Fruit fly (Drosophila melanogaster) whole organism, embryonic: ENCODE results near the gene Nle.

ENCODE experiments used
- CG10147 ChIP-seq: fragments of 200-800 bp; sonication (Bioruptor generic); optimal IDR thresholded peaks from 2 replicates; lab custom pipeline; 2019; ENCODE audit warnings: missing biosample characterization, mild to moderate bottlenecking, missing genetic modification characterization, moderate library complexity
- CG10979 ChIP-seq: fragments of 200-800 bp; sonication (Bioruptor generic); optimal IDR thresholded peaks from 2 replicates; lab custom pipeline; 2018; ENCODE audit warnings: missing biosample characterization, mild to moderate bottlenecking, missing genetic modification characterization, moderate library complexity
- CG11504 ChIP-seq: fragments of 200-800 bp; sonication (Bioruptor generic); optimal IDR thresholded peaks from 3 replicates; lab custom pipeline; 2019; ENCODE audit warnings: missing biosample characterization, mild to moderate bottlenecking, missing genetic modification characterization, moderate library complexity
- CG11560 ChIP-seq: fragments of 200-800 bp; sonication (Bioruptor generic); IDR thresholded peaks from 3 replicates; pipeline ENCODE4 v1.3.6; 2022; ENCODE audit warnings: missing biosample characterization, missing genetic modification characterization
- CG13624 ChIP-seq: fragments of 200-800 bp; sonication (Bioruptor generic); optimal IDR thresholded peaks from 2 replicates; lab custom pipeline; 2016; ENCODE audit warnings: missing biosample characterization, missing genetic modification characterization
- CG13894 ChIP-seq: fragments of 200-800 bp; sonication (Bioruptor generic); optimal IDR thresholded peaks from 3 replicates; lab custom pipeline; 2018; ENCODE audit warnings: missing biosample characterization, mild to moderate bottlenecking, missing genetic modification characterization, moderate library complexity
- CG17361 ChIP-seq: fragments of 200-800 bp; sonication (Bioruptor generic); IDR thresholded peaks from 3 replicates; pipeline ENCODE4 v1.3.6; 2022; ENCODE audit warnings: missing biosample characterization, missing genetic modification characterization
- CG18262 ChIP-seq: fragments of 200-800 bp; optimal IDR thresholded peaks from 3 replicates; lab custom pipeline; 2019; ENCODE audit warnings: missing biosample characterization, mild to moderate bottlenecking, missing genetic modification characterization, moderate library complexity
- CG18599 ChIP-seq: fragments of 200-800 bp; sonication (Bioruptor generic); optimal IDR thresholded peaks from 3 replicates; lab custom pipeline; 2017; ENCODE audit warnings: missing biosample characterization, missing genetic modification characterization, mild to moderate bottlenecking, moderate library complexity, missing genetic modification reagents
- CG2120 ChIP-seq: fragments of 200-800 bp; sonication (Bioruptor generic); optimal IDR thresholded peaks from 3 replicates; lab custom pipeline; 2016; ENCODE audit warnings: missing biosample characterization, missing genetic modification characterization
- CG2678 ChIP-seq: fragments of 200-800 bp; sonication (Bioruptor generic); optimal IDR thresholded peaks from 3 replicates; lab custom pipeline; 2019; ENCODE audit warnings: missing biosample characterization, mild to moderate bottlenecking, missing genetic modification characterization, moderate library complexity
- CG30403 ChIP-seq: fragments of 200-800 bp; sonication (Bioruptor generic); optimal IDR thresholded peaks from 3 replicates; lab custom pipeline; 2016; ENCODE audit warnings: missing biosample characterization, missing genetic modification characterization
- CG6654 ChIP-seq: fragments of 200-800 bp; sonication (Bioruptor generic); optimal IDR thresholded peaks from 2 replicates; lab custom pipeline; 2017; ENCODE audit warnings: missing biosample characterization, mild to moderate bottlenecking, missing genetic modification characterization
- CG7372 ChIP-seq: fragments of 200-800 bp; sonication (Bioruptor generic); IDR thresholded peaks from 2 replicates; pipeline ENCODE4 v1.3.6; 2022; ENCODE audit warnings: missing biosample characterization, missing genetic modification characterization
- CG7556 ChIP-seq: fragments of 200-800 bp; sonication (Bioruptor generic); optimal IDR thresholded peaks from 2 replicates; lab custom pipeline; 2017; ENCODE audit warnings: missing biosample characterization, mild to moderate bottlenecking, missing genetic modification characterization
- CG7745 ChIP-seq: fragments of 200-800 bp; sonication (Bioruptor generic); optimal IDR thresholded peaks from 2 replicates; lab custom pipeline; 2018; ENCODE audit warnings: missing biosample characterization, mild to moderate bottlenecking, missing genetic modification characterization, moderate library complexity
- CG7839 ChIP-seq: fragments of 200-800 bp; sonication (Bioruptor generic); optimal IDR thresholded peaks from 3 replicates; lab custom pipeline; 2018; ENCODE audit warnings: missing biosample characterization, mild to moderate bottlenecking, missing genetic modification characterization, moderate library complexity
- CG9876 ChIP-seq: fragments of 200-800 bp; sonication (Bioruptor generic); optimal IDR thresholded peaks from 2 replicates; lab custom pipeline; 2016; ENCODE audit warnings: missing biosample characterization, missing genetic modification characterization
- CoRest ChIP-seq: fragments of 200-800 bp; sonication (Bioruptor generic); optimal IDR thresholded peaks from 3 replicates; lab custom pipeline; 2018; ENCODE audit warnings: missing biosample characterization, mild to moderate bottlenecking, missing genetic modification characterization, moderate library complexity
- Deaf1 ChIP-seq: fragments of 200-800 bp; optimal IDR thresholded peaks from 3 replicates; lab custom pipeline; 2019; ENCODE audit warnings: missing biosample characterization, mild to moderate bottlenecking, missing genetic modification characterization, moderate library complexity
- Ets65A ChIP-seq: fragments of 200-800 bp; sonication (Bioruptor generic); peaks from one replicate; lab custom pipeline; 2016; ENCODE audit warnings: missing biosample characterization, missing genetic modification characterization
- Fer1 ChIP-seq: fragments of 200-800 bp; sonication (Bioruptor generic); optimal IDR thresholded peaks from 2 replicates; lab custom pipeline; 2017; ENCODE audit warnings: missing biosample characterization, mild to moderate bottlenecking, missing genetic modification characterization
- Fer3 ChIP-seq: fragments of 200-800 bp; sonication (Bioruptor generic); optimal IDR thresholded peaks from 2 replicates; lab custom pipeline; 2018; ENCODE audit warnings: missing biosample characterization, mild to moderate bottlenecking, missing genetic modification characterization, moderate library complexity
- HLH54F ChIP-seq: fragments of 200-800 bp; sonication (Bioruptor generic); optimal IDR thresholded peaks from 3 replicates; lab custom pipeline; 2016; ENCODE audit warnings: missing biosample characterization, missing genetic modification characterization
- Lpt ChIP-seq: fragments of >200 bp; optimal IDR thresholded peaks from 2 replicates; lab custom pipeline; 2018; ENCODE audit warnings: missing biosample characterization, missing genetic modification characterization
- Med ChIP-seq: fragments of 200-800 bp; sonication (Bioruptor generic); peaks from one replicate; lab custom pipeline; 2016; ENCODE audit warnings: missing biosample characterization, missing genetic modification characterization, mild to moderate bottlenecking, inconsistent platforms, moderate library complexity
- Meics ChIP-seq: fragments of 200-800 bp; sonication (Bioruptor generic); optimal IDR thresholded peaks from 2 replicates; lab custom pipeline; 2017; ENCODE audit warnings: missing biosample characterization, mild to moderate bottlenecking, missing genetic modification characterization
- NC2β ChIP-seq: fragments of 200-800 bp; sonication (Bioruptor generic); optimal IDR thresholded peaks from 2 replicates; lab custom pipeline; 2016; ENCODE audit warnings: missing biosample characterization, missing genetic modification characterization
- abd-A ChIP-seq: fragments of 200-800 bp; sonication (Bioruptor generic); optimal IDR thresholded peaks from 3 replicates; lab custom pipeline; 2019; ENCODE audit warnings: missing biosample characterization, mild to moderate bottlenecking, missing genetic modification characterization, moderate library complexity
- amos ChIP-seq: fragments of 200-800 bp; sonication (Bioruptor generic); IDR thresholded peaks from 2 replicates; pipeline ENCODE4 v1.3.6; 2022; ENCODE audit warnings: missing biosample characterization, missing genetic modification characterization; ENCODE audit not compliant: partially characterized antibody
- bigmax ChIP-seq: fragments of 200-800 bp; sonication (Bioruptor generic); optimal IDR thresholded peaks from 2 replicates; lab custom pipeline; 2018; ENCODE audit warnings: missing biosample characterization, mild to moderate bottlenecking, missing genetic modification characterization
- bsh ChIP-seq, 2 experiments: fragments of 200-800 bp; sonication (Bioruptor generic); optimal IDR thresholded peaks; 2 replicates each; lab custom pipeline; 2017 to 2018; ENCODE audit warnings: mild to moderate bottlenecking in 2 of 2, missing biosample characterization in 2 of 2, missing genetic modification characterization in 2 of 2, moderate library complexity in 1 of 2
- crol ChIP-seq: fragments of 200-800 bp; sonication (Bioruptor generic); IDR thresholded peaks from 2 replicates; pipeline ENCODE4 v1.3.6; 2022; ENCODE audit warnings: missing biosample characterization, missing genetic modification characterization
- cwo ChIP-seq: fragments of 200-800 bp; sonication (Bioruptor generic); optimal IDR thresholded peaks from 3 replicates; lab custom pipeline; 2017; ENCODE audit warnings: missing biosample characterization, missing genetic modification characterization, mild to moderate bottlenecking, moderate library complexity, missing genetic modification reagents
- dmrt99B ChIP-seq: fragments of 200-800 bp; sonication (Bioruptor generic); optimal IDR thresholded peaks from 2 replicates; lab custom pipeline; 2018; ENCODE audit warnings: missing biosample characterization, mild to moderate bottlenecking, missing genetic modification characterization, moderate library complexity
- fd3F ChIP-seq: fragments of 200-800 bp; sonication (Bioruptor generic); optimal IDR thresholded peaks from 2 replicates; lab custom pipeline; 2018; ENCODE audit warnings: missing biosample characterization, mild to moderate bottlenecking, missing genetic modification characterization, moderate library complexity
- fd96Cb ChIP-seq: fragments of 200-800 bp; sonication (Bioruptor generic); optimal IDR thresholded peaks from 2 replicates; lab custom pipeline; 2018; ENCODE audit warnings: missing biosample characterization, mild to moderate bottlenecking, missing genetic modification characterization, moderate library complexity
- fu2 ChIP-seq: fragments of 200-800 bp; sonication (Bioruptor generic); optimal IDR thresholded peaks from 2 replicates; lab custom pipeline; 2016; ENCODE audit warnings: missing biosample characterization, missing genetic modification characterization
- gem ChIP-seq: fragments of 200-800 bp; sonication (Bioruptor generic); optimal IDR thresholded peaks from 2 replicates; lab custom pipeline; 2019; ENCODE audit warnings: missing biosample characterization, mild to moderate bottlenecking, missing genetic modification characterization, moderate library complexity
- grau ChIP-seq: fragments of 200-800 bp; optimal IDR thresholded peaks from 3 replicates; lab custom pipeline; 2019; ENCODE audit warnings: missing biosample characterization, mild to moderate bottlenecking, missing genetic modification characterization, moderate library complexity
- jumu ChIP-seq: fragments of 200-800 bp; sonication (Bioruptor generic); optimal IDR thresholded peaks from 3 replicates; lab custom pipeline; 2016; ENCODE audit warnings: missing biosample characterization, missing genetic modification characterization
- lab ChIP-seq: fragments of 200-800 bp; sonication (Bioruptor generic); optimal IDR thresholded peaks from 3 replicates; lab custom pipeline; 2017; ENCODE audit warnings: missing biosample characterization, missing genetic modification characterization, mild to moderate bottlenecking, moderate library complexity, missing genetic modification reagents
- row ChIP-seq: fragments of 200-800 bp; sonication (Bioruptor generic); IDR thresholded peaks from 3 replicates; pipeline ENCODE4 v1.3.6; 2022; ENCODE audit warnings: missing biosample characterization, missing genetic modification characterization
- sens ChIP-seq: fragments of 200-800 bp; sonication (Bioruptor generic); peaks from one replicate; lab custom pipeline; 2016; ENCODE audit warnings: missing biosample characterization, missing genetic modification characterization
- sisA ChIP-seq: fragments of 200-800 bp; sonication (Bioruptor generic); IDR thresholded peaks from 2 replicates; pipeline ENCODE4 v1.3.6; 2022; ENCODE audit warnings: missing biosample characterization, missing genetic modification characterization
- tup ChIP-seq: fragments of 200-800 bp; sonication (Bioruptor generic); optimal IDR thresholded peaks from 2 replicates; lab custom pipeline; 2016; ENCODE audit warnings: missing biosample characterization, mild to moderate bottlenecking, missing genetic modification characterization, moderate library complexity
- vfl ChIP-seq: fragments of 200-800 bp; sonication (Bioruptor generic); optimal IDR thresholded peaks from 2 replicates; lab custom pipeline; 2016; ENCODE audit warnings: missing biosample characterization, missing genetic modification characterization

The Nle gene

DNA sequence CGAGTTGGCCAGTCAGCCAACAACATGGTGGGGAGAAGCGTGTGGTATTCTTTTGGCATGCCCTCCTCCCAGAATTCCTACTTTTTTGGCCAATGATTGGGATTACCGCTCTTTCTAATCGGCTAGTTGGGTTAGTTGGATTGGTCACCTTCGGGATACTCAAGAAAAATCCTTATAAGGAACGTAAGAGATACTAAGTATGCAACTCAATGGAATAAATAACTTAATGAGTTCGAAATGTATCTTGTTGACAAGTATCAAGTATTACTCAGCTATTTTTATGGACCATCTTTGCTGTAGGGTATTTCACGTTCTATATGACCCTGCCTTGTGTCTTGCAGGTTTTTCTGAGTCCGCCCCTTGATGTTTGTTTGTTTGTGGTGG is 41.0 kb downstream of the Nle start (continued):
- TF ChIP-seq CG9876 (GFP tag; lab: Kevin White, UChicago) (no peak), vfl (GFP tag; lab: Kevin White, UChicago) (no peak), lab (GFP tag; lab: Kevin White, UChicago) (peak; percentile 11)
- TF ChIP-seq, all 482 proteins: peak for 17

DNA sequence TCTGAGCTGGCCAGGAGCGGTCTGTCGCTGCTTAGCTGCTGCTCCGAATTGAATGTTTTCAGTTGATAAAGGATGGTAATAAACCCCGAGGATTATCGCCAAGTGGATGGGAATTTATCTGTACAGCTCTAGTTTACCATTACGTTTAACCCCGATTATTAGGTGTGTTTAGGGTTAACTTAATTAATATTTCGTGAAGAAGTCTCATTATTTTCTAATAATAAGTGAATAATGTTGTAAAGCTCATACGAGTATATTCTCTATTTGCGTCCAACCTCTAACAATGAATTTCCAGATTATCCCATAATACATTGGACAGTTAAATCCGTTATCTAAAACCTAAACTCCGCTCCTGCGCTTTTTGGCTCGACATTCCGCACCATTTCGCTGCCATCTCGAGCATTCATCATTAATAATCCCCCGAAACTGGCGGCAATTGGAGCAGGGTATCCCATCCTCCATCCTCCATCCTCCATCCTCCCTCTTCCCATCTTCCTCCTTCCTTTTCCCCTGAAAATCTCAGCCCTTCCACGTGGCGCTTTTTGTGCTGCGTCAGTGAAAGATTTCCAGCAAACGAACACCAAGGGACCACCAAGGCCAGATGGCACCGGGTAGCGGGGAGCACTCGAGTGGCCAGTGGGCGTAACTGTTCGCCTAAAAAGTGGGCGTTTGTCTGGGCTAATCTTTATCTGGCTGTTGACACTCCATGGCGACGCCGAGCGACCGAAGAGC is 41.6 kb downstream of the Nle start:
- TF ChIP-seq Meics (GFP tag; lab: Kevin White, UChicago): peak; percentile 9
- peak; percentile 27 for TF ChIP-seq gem (tag; lab: Kevin White, UChicago)
- peak; percentile 5 for TF ChIP-seq CG30403 (GFP tag; lab: Kevin White, UChicago)
- TF ChIP-seq bigmax (GFP tag; lab: Kevin White, UChicago): no peak
- TF ChIP-seq Med (GFP tag; lab: Kevin White, UChicago): peak; percentile 51
- TF ChIP-seq grau (tag; lab: Kevin White, UChicago): peak; percentile 18
- no peak for TF ChIP-seq CG6654 (GFP tag; lab: Kevin White, UChicago)
- TF ChIP-seq crol: peak; percentile 57; the same call in 1 of the 2 replicates
- peak; percentile 8 for TF ChIP-seq CoRest (tag; lab: Kevin White, UChicago)
- TF ChIP-seq sisA (GFP tag; lab: Robert Waterston, UW): no peak
- peak; percentile 17 for TF ChIP-seq Deaf1 (tag; lab: Kevin White, UChicago)
- no peak for TF ChIP-seq Lpt
- TF ChIP-seq Fer1 (GFP tag; lab: Kevin White, UChicago): peak; percentile 16
- TF ChIP-seq NC2β (GFP tag; lab: Kevin White, UChicago): no peak
- no peak for TF ChIP-seq CG7745
- peak; percentile 24 for TF ChIP-seq CG10147
- TF ChIP-seq fd96Cb: peak; percentile 31
- TF ChIP-seq sens: peak; percentile 61
- TF ChIP-seq dmrt99B (tag; lab: Kevin White, UChicago): peak; percentile 34
- no peak for TF ChIP-seq CG11560 (tag; lab: Robert Waterston, UW)
- no peak for TF ChIP-seq amos (GFP tag; lab: Robert Waterston, UW)
- TF ChIP-seq CG10979 (tag; lab: Kevin White, UChicago): peak; percentile 28
- peak; percentile 35 for TF ChIP-seq Ets65A (GFP tag; lab: Kevin White, UChicago)
- TF ChIP-seq CG7839 (tag; lab: Kevin White, UChicago): peak; percentile 26
- TF ChIP-seq CG11504: peak; percentile 37
- TF ChIP-seq fu2: no peak
- peak; percentile 9 for TF ChIP-seq CG18262
- TF ChIP-seq tup (GFP tag; lab: Kevin White, UChicago): no peak
- TF ChIP-seq CG13624 (GFP tag; lab: Kevin White, UChicago): peak; percentile 1
- no peak for TF ChIP-seq fd3F (GFP tag; lab: Kevin White, UChicago)
- peak; percentile 6 for TF ChIP-seq CG7556 (GFP tag; lab: Kevin White, UChicago)
- no peak for TF ChIP-seq HLH54F (GFP tag; lab: Kevin White, UChicago)
- TF ChIP-seq row (GFP tag; lab: Robert Waterston, UW): 0 out of 3 replicates have a peak, but pooled peaks have one; percentile 14
- peak; percentile 5 for TF ChIP-seq cwo (GFP tag; lab: Kevin White, UChicago)
- TF ChIP-seq CG18599: peak; percentile 61
- no peak for TF ChIP-seq CG7372 (GFP tag; lab: Robert Waterston, UW)
- peak; percentile 35 for TF ChIP-seq CG2120
- TF ChIP-seq jumu (GFP tag; lab: Kevin White, UChicago): no peak
- TF ChIP-seq abd-A (tag; lab: Kevin White, UChicago): peak; percentile 44
- TF ChIP-seq CG17361 (GFP tag; lab: Robert Waterston, UW): peak; percentile 38; the same call in 1 of the 3 replicates
- peak; percentile 66 for TF ChIP-seq CG2678
- TF ChIP-seq CG13894: peak; percentile 8
- no peak for TF ChIP-seq bsh (GFP tag; optimal IDR thresholded peaks at IDR 0.05; lab: Kevin White, UChicago)
- TF ChIP-seq Fer3 (tag; lab: Kevin White, UChicago): peak; percentile 3
